Fruit fly (Drosophila melanogaster) whole organism, prepupa: Measurements from ENCODE around the gene CG42870.

ENCODE experiments used
- Blimp-1 ChIP-seq: fragments of 200-800 bp; sonication (Bioruptor generic); optimal IDR thresholded peaks from 3 replicates; lab custom pipeline; 2017; ENCODE audit warnings: missing biosample characterization, missing genetic modification characterization, mild to moderate bottlenecking, moderate library complexity, missing genetic modification reagents
- CG10631 ChIP-seq: fragments of 200-800 bp; sonication (Bioruptor generic); optimal IDR thresholded peaks from 2 replicates; lab custom pipeline; 2016; ENCODE audit warnings: missing biosample characterization, missing genetic modification characterization
- CG10669 ChIP-seq: fragments of 200-800 bp; sonication (Bioruptor generic); optimal IDR thresholded peaks from 3 replicates; lab custom pipeline; 2018; ENCODE audit warnings: missing biosample characterization, mild to moderate bottlenecking, missing genetic modification characterization, moderate library complexity
- CG11294 ChIP-seq: fragments of 200-800 bp; sonication (Bioruptor generic); IDR thresholded peaks from 2 replicates; pipeline ENCODE4 v1.3.6; 2022; ENCODE audit warnings: missing biosample characterization, missing genetic modification characterization
- CG11762 ChIP-seq: fragments of 200-800 bp; sonication (Bioruptor generic); optimal IDR thresholded peaks from 3 replicates; lab custom pipeline; 2016; ENCODE audit warnings: missing biosample characterization, missing genetic modification characterization; ENCODE audit not compliant: insufficient read depth
- CG11902 ChIP-seq: fragments of 200-800 bp; sonication (Bioruptor generic); optimal IDR thresholded peaks from 3 replicates; lab custom pipeline; 2016; ENCODE audit warnings: missing biosample characterization, missing genetic modification characterization
- CG15336 ChIP-seq: fragments of 200-800 bp; sonication (Bioruptor generic); IDR thresholded peaks from 2 replicates; pipeline ENCODE4 v1.3.6; 2022; ENCODE audit warnings: missing biosample characterization, missing genetic modification characterization
- CG16779 ChIP-seq: fragments of 200-800 bp; sonication (Bioruptor generic); optimal IDR thresholded peaks from 3 replicates; lab custom pipeline; 2017; ENCODE audit warnings: missing biosample characterization, mild to moderate bottlenecking, missing genetic modification characterization
- CG32006 ChIP-seq: fragments of 200-800 bp; sonication (Bioruptor generic); optimal IDR thresholded peaks from 3 replicates; lab custom pipeline; 2017; ENCODE audit warnings: missing biosample characterization, mild to moderate bottlenecking, missing genetic modification characterization
- CG34406 ChIP-seq: fragments of 200-800 bp; sonication (Bioruptor generic); optimal IDR thresholded peaks from 3 replicates; lab custom pipeline; 2016; ENCODE audit warnings: missing biosample characterization, missing genetic modification characterization
- CG3919 ChIP-seq: fragments of 200-800 bp; sonication (Bioruptor generic); optimal IDR thresholded peaks from 3 replicates; lab custom pipeline; 2016; ENCODE audit warnings: missing biosample characterization, missing genetic modification characterization
- CG6163 ChIP-seq: fragments of 200-800 bp; sonication (Bioruptor generic); IDR thresholded peaks from 3 replicates; pipeline ENCODE4 v1.3.6; 2022; ENCODE audit warnings: missing biosample characterization, missing genetic modification characterization
- CG6276 ChIP-seq: fragments of 200-800 bp; sonication (Bioruptor generic); optimal IDR thresholded peaks from 2 replicates; lab custom pipeline; 2017; ENCODE audit warnings: missing biosample characterization, mild to moderate bottlenecking, missing genetic modification characterization
- CG6792 ChIP-seq: fragments of 200-800 bp; sonication (Bioruptor generic); optimal IDR thresholded peaks from 3 replicates; lab custom pipeline; 2016; ENCODE audit warnings: missing biosample characterization, missing genetic modification characterization
- CG6808 ChIP-seq: fragments of 200-800 bp; sonication (Bioruptor generic); optimal IDR thresholded peaks from 3 replicates; lab custom pipeline; 2017; ENCODE audit warnings: missing biosample characterization, missing genetic modification characterization, mild to moderate bottlenecking, moderate library complexity, missing genetic modification reagents
- CG7368 ChIP-seq: fragments of 200-800 bp; sonication (Bioruptor generic); optimal IDR thresholded peaks from 3 replicates; lab custom pipeline; 2016; ENCODE audit warnings: missing biosample characterization, missing genetic modification characterization
- CG8119 ChIP-seq: fragments of 200-800 bp; sonication (Bioruptor generic); IDR thresholded peaks from 3 replicates; pipeline ENCODE4 v1.3.6; 2022; ENCODE audit warnings: missing biosample characterization, missing genetic modification characterization
- CG8319 ChIP-seq: fragments of 200-800 bp; sonication (Bioruptor generic); optimal IDR thresholded peaks from 3 replicates; lab custom pipeline; 2016; ENCODE audit warnings: missing biosample characterization, missing genetic modification characterization
- CG9139 ChIP-seq: fragments of 200-800 bp; sonication (Bioruptor generic); optimal IDR thresholded peaks from 3 replicates; lab custom pipeline; 2017; ENCODE audit warnings: missing biosample characterization, mild to moderate bottlenecking, missing genetic modification characterization
- Eip75B ChIP-seq: fragments of 200-800 bp; sonication (Bioruptor generic); optimal IDR thresholded peaks from 3 replicates; lab custom pipeline; 2016; ENCODE audit warnings: missing biosample characterization, missing genetic modification characterization
- Eip78C ChIP-seq: fragments of 200-800 bp; sonication (Bioruptor generic); peaks from one replicate; lab custom pipeline; 2016; ENCODE audit warnings: missing biosample characterization, missing genetic modification characterization
- Eip93F ChIP-seq: fragments of 200-800 bp; sonication (Bioruptor generic); optimal IDR thresholded peaks from 2 replicates; lab custom pipeline; 2016; ENCODE audit warnings: missing biosample characterization, mild to moderate bottlenecking, missing genetic modification characterization
- Ets21C ChIP-seq: fragments of 200-800 bp; sonication (Bioruptor generic); optimal IDR thresholded peaks from 3 replicates; lab custom pipeline; 2016; ENCODE audit warnings: missing biosample characterization, missing genetic modification characterization
- Ets96B ChIP-seq: fragments of 200-800 bp; optimal IDR thresholded peaks from 2 replicates; lab custom pipeline; 2019; ENCODE audit warnings: missing biosample characterization, mild to moderate bottlenecking, missing genetic modification characterization, moderate library complexity
- Gug ChIP-seq: fragments of 200-800 bp; sonication (Bioruptor generic); IDR thresholded peaks from 2 replicates; pipeline ENCODE4 v1.3.6; 2022; ENCODE audit warnings: missing biosample characterization, missing genetic modification characterization
- Hr38 ChIP-seq: sonication (Bioruptor generic); optimal IDR thresholded peaks from 2 replicates; lab custom pipeline; 2016; ENCODE audit warnings: missing biosample characterization, missing genetic modification characterization
- Hr39 ChIP-seq: fragments of 200-800 bp; sonication (Bioruptor generic); optimal IDR thresholded peaks from 2 replicates; lab custom pipeline; 2016; ENCODE audit warnings: missing biosample characterization, missing genetic modification characterization
- Hr4 ChIP-seq: fragments of 200-800 bp; sonication (Bioruptor generic); optimal IDR thresholded peaks from 3 replicates; lab custom pipeline; 2016; ENCODE audit warnings: missing biosample characterization, missing genetic modification characterization
- Lpt ChIP-seq: fragments of 200-800 bp; sonication (Bioruptor generic); optimal IDR thresholded peaks from 3 replicates; lab custom pipeline; 2016; ENCODE audit warnings: missing biosample characterization, missing genetic modification characterization
- Met ChIP-seq: fragments of 200-800 bp; sonication (Bioruptor generic); optimal IDR thresholded peaks from 3 replicates; lab custom pipeline; 2016; ENCODE audit warnings: missing biosample characterization, missing genetic modification characterization
- OdsH ChIP-seq: fragments of 200-800 bp; sonication (Bioruptor generic); optimal IDR thresholded peaks from 3 replicates; lab custom pipeline; 2016; ENCODE audit warnings: missing biosample characterization, missing genetic modification characterization
- Smox ChIP-seq: fragments of 200-800 bp; sonication (Bioruptor generic); optimal IDR thresholded peaks from 3 replicates; lab custom pipeline; 2016; ENCODE audit warnings: missing biosample characterization, missing genetic modification characterization
- Sox14 ChIP-seq: fragments of 200-800 bp; sonication (Bioruptor generic); optimal IDR thresholded peaks from 3 replicates; lab custom pipeline; 2016; ENCODE audit warnings: missing biosample characterization, missing genetic modification characterization
- Sox15 ChIP-seq: fragments of 200-800 bp; sonication (Bioruptor generic); optimal IDR thresholded peaks from 3 replicates; lab custom pipeline; 2016; ENCODE audit warnings: missing biosample characterization, missing genetic modification characterization
- achi ChIP-seq: fragments of 200-800 bp; sonication (Bioruptor generic); optimal IDR thresholded peaks from 3 replicates; lab custom pipeline; 2016; ENCODE audit warnings: missing biosample characterization, missing genetic modification characterization
- acj6 ChIP-seq: fragments of 200-800 bp; sonication (Bioruptor generic); optimal IDR thresholded peaks from 3 replicates; lab custom pipeline; 2016; ENCODE audit warnings: missing biosample characterization, missing genetic modification characterization
- dsx ChIP-seq: fragments of 200-800 bp; optimal IDR thresholded peaks from 3 replicates; lab custom pipeline; 2019; ENCODE audit warnings: missing biosample characterization, mild to moderate bottlenecking, missing genetic modification characterization, moderate library complexity; ENCODE audit not compliant: poor library complexity, severe bottlenecking
- eg ChIP-seq: fragments of 200-800 bp; sonication (Bioruptor generic); IDR thresholded peaks from 3 replicates; pipeline ENCODE4 v1.3.6; 2022; ENCODE audit warnings: missing biosample characterization, missing genetic modification characterization
- fd59A ChIP-seq: fragments of 200-800 bp; sonication (Bioruptor generic); optimal IDR thresholded peaks from 2 replicates; lab custom pipeline; 2017; ENCODE audit warnings: missing biosample characterization, mild to moderate bottlenecking, missing genetic modification characterization, missing genetic modification reagents
- fd85E ChIP-seq: fragments of 200-800 bp; sonication (Bioruptor generic); optimal IDR thresholded peaks from 3 replicates; lab custom pipeline; 2016; ENCODE audit warnings: missing biosample characterization, missing genetic modification characterization
- fkh ChIP-seq: fragments of 200-800 bp; sonication (Bioruptor generic); optimal IDR thresholded peaks from 3 replicates; lab custom pipeline; 2017; ENCODE audit warnings: missing biosample characterization, mild to moderate bottlenecking, missing genetic modification characterization, moderate library complexity
- lz ChIP-seq: fragments of 200-800 bp; sonication (Bioruptor generic); optimal IDR thresholded peaks from 3 replicates; lab custom pipeline; 2016; ENCODE audit warnings: missing biosample characterization, missing genetic modification characterization
- net ChIP-seq: fragments of 200-800 bp; sonication (Bioruptor generic); optimal IDR thresholded peaks from 3 replicates; lab custom pipeline; 2016; ENCODE audit warnings: missing biosample characterization, missing genetic modification characterization
- salr ChIP-seq, 2 experiments: fragments of 200-800 bp; sonication (Bioruptor generic); optimal IDR thresholded peaks; 3 replicates each; lab custom pipeline; 2016 to 2018; ENCODE audit warnings: missing biosample characterization in 2 of 2, missing genetic modification characterization in 2 of 2, mild to moderate bottlenecking in 1 of 2
- spab ChIP-seq: fragments of 200-800 bp; sonication (Bioruptor generic); optimal IDR thresholded peaks from 2 replicates; lab custom pipeline; 2017; ENCODE audit warnings: missing biosample characterization, mild to moderate bottlenecking, missing genetic modification characterization, missing genetic modification reagents
- ss ChIP-seq, 2 experiments: fragments of 200-800 bp; sonication (Bioruptor generic); optimal IDR thresholded peaks; 2 replicates in 1 of 2; 3 replicates in 1 of 2; lab custom pipeline; 2017 to 2018; ENCODE audit warnings: mild to moderate bottlenecking in 2 of 2, missing biosample characterization in 2 of 2, missing genetic modification characterization in 2 of 2, moderate library complexity in 1 of 2
- svp ChIP-seq: fragments of 200-800 bp; sonication (Bioruptor generic); peaks from one replicate; lab custom pipeline; 2016; ENCODE audit warnings: missing biosample characterization, missing genetic modification characterization
- topi ChIP-seq: fragments of 200-800 bp; sonication (Bioruptor generic); optimal IDR thresholded peaks from 3 replicates; lab custom pipeline; 2016; ENCODE audit warnings: missing biosample characterization, missing genetic modification characterization
- vri ChIP-seq: fragments of 200-800 bp; sonication (Bioruptor generic); optimal IDR thresholded peaks from 3 replicates; lab custom pipeline; 2016; ENCODE audit warnings: missing biosample characterization, mild to moderate bottlenecking, missing genetic modification characterization

Gene CG42870

DNA sequence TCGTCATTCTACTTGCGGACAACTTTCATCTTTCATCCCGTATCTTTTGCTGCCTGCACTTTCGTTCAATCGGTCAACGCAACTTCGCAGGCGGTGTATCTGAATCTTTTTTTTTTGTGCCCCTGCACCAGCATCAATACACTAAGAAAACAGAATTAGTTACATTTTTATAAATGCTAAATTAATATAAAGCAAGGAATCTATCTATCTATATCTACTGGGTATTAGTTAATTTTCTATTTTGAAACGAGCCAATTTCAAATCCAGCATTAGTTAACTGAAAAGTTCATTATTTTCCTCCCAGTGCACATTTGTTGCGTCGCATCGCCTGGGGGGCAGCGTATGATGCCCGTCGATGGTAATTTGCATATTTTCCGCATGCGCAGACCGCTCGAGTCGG is 4.3 kb downstream of the CG42870 start (continued):
- TF ChIP-seq svp (GFP tag; lab: Kevin White, UChicago) (peak; percentile 54), Sox14 (GFP tag; lab: Kevin White, UChicago) (peak; percentile 51), lz (peak; percentile 34), Sox15 (GFP tag; lab: Kevin White, UChicago) (peak; percentile 28), Eip75B (GFP tag; lab: Kevin White, UChicago) (peak; percentile 54), fkh (GFP tag; lab: Kevin White, UChicago) (no peak), CG11762 (peak; percentile 33), CG8319 (GFP tag; lab: Kevin White, UChicago) (no peak), CG10631 (peak; percentile 50), ss (GFP tag; optimal IDR thresholded peaks at IDR 0.05; lab: Kevin White, UChicago) (no peak), vri (GFP tag; lab: Kevin White, UChicago) (peak; percentile 18), Hr38 (GFP tag; lab: Kevin White, UChicago) (peak; percentile 63), Gug (peak; percentile 62), acj6 (GFP tag; lab: Kevin White, UChicago) (peak; percentile 70), CG8119 (GFP tag; lab: Robert Waterston, UW) (peak; percentile 92), CG11294 (peak; percentile 48; the same call in 1 of the 2 replicates), topi (GFP tag; lab: Kevin White, UChicago) (peak; percentile 22), Ets96B (tag; lab: Kevin White, UChicago) (peak; percentile 40)
- TF ChIP-seq, all 60 proteins: peak for 47

DNA sequence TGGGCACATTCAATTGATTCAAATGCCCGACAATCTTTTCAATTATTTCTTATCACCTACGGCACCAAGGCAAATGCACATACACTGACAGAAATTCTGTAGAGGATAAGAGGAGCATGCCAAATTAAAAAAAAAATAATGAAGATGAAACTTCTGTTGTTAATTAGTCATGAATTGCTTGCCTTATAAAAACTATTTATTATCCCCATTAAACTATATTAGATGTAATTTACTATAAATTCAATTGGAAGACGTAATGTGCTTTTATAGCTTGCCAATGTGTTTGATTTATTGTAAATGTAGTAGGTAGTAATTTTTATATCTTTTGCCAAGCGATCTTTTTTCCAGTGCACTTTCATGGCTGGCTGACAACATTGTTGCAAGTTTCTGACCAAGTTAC is 5.5 kb downstream of the CG42870 start:
- TF ChIP-seq Hr4 (GFP tag; lab: Kevin White, UChicago), result peak; percentile 71
- TF ChIP-seq CG16779, result no peak
- TF ChIP-seq topi (GFP tag; lab: Kevin White, UChicago), result no peak
- TF ChIP-seq CG34406 (GFP tag; lab: Kevin White, UChicago), result no peak
- TF ChIP-seq CG7368 (GFP tag; lab: Kevin White, UChicago), result no peak
- TF ChIP-seq Sox15 (GFP tag; lab: Kevin White, UChicago), result no peak
- TF ChIP-seq CG8319 (GFP tag; lab: Kevin White, UChicago), result no peak
- TF ChIP-seq Eip93F (GFP tag; lab: Kevin White, UChicago), result no peak
- no peak for TF ChIP-seq Ets96B (tag; lab: Kevin White, UChicago)
- TF ChIP-seq Hr39 (GFP tag; lab: Kevin White, UChicago), result no peak
- TF ChIP-seq CG11902 (GFP tag; lab: Kevin White, UChicago), result no peak
- no peak for TF ChIP-seq Smox (GFP tag; lab: Kevin White, UChicago)
- TF ChIP-seq Gug, result peak; percentile 39; the same call in 1 of the 2 replicates
- TF ChIP-seq dsx (GFP tag; lab: Kevin White, UChicago), result peak; percentile 8
- TF ChIP-seq CG9139 (GFP tag; lab: Kevin White, UChicago), result no peak
- no peak for TF ChIP-seq CG10669 (GFP tag; lab: Kevin White, UChicago)
- 0 out of 3 replicates have a peak, but pooled peaks have one; percentile 42 for TF ChIP-seq CG6163 (GFP tag; lab: Robert Waterston, UW)
- no peak for TF ChIP-seq fd85E (GFP tag; lab: Kevin White, UChicago)
- no peak for TF ChIP-seq Lpt (GFP tag; lab: Kevin White, UChicago)
- TF ChIP-seq Ets21C, result no peak
- no peak for TF ChIP-seq spab (GFP tag; lab: Kevin White, UChicago)
- TF ChIP-seq CG3919 (GFP tag; lab: Kevin White, UChicago), result no peak
- TF ChIP-seq OdsH (GFP tag; lab: Kevin White, UChicago), result no peak
- peak; percentile 57; the same call in 2 of the 3 replicates for TF ChIP-seq eg (GFP tag; lab: Robert Waterston, UW)
- TF ChIP-seq CG6792 (GFP tag; lab: Kevin White, UChicago), result no peak
- peak; percentile 10 for TF ChIP-seq achi (GFP tag; lab: Kevin White, UChicago)
- TF ChIP-seq acj6 (GFP tag; lab: Kevin White, UChicago), result no peak
- TF ChIP-seq net (GFP tag; lab: Kevin White, UChicago), result no peak
- TF ChIP-seq CG15336 (GFP tag; lab: Robert Waterston, UW), result peak; percentile 72
- peak; percentile 73 for TF ChIP-seq CG32006
- TF ChIP-seq CG6276, result no peak
- TF ChIP-seq Hr38 (GFP tag; lab: Kevin White, UChicago), result no peak
- no peak for TF ChIP-seq Blimp-1 (GFP tag; lab: Kevin White, UChicago)
- no peak for TF ChIP-seq fd59A
- TF ChIP-seq vri (GFP tag; lab: Kevin White, UChicago), result no peak
- no peak for TF ChIP-seq salr (GFP tag; optimal IDR thresholded peaks at IDR 0.05; lab: Kevin White, UChicago)
- TF ChIP-seq CG11294, result no peak
- TF ChIP-seq Eip75B (GFP tag; lab: Kevin White, UChicago), result no peak
- no peak for TF ChIP-seq ss (GFP tag; optimal IDR thresholded peaks at IDR 0.05; lab: Kevin White, UChicago)
- TF ChIP-seq lz, result no peak
- peak; percentile 59 for TF ChIP-seq Eip78C (GFP tag; lab: Kevin White, UChicago)
- no peak for TF ChIP-seq CG6808
- TF ChIP-seq Met (GFP tag; lab: Kevin White, UChicago), result no peak
